Worm (Caenorhabditis elegans) whole organism, L4 larva: ENCODE results near the gene fbxb-96.
"Not testable (repeated sequence)": the region's sequence is repeated elsewhere in the genome, so short reads cannot be mapped to it uniquely, and the experiment has no call there.

ENCODE experiments used
- T20F7.1 ChIP-seq: fragments of 200-800 bp; sonication (Bioruptor generic); optimal IDR thresholded peaks from 2 replicates; lab custom pipeline; 2018; ENCODE audit warnings: mild to moderate bottlenecking, missing genetic modification characterization, missing compliant biosample characterization
- dmd-6 ChIP-seq: fragments of 200-800 bp; sonication (Bioruptor generic); IDR thresholded peaks from 2 replicates; pipeline ENCODE4 v1.3.6; 2022; ENCODE audit warnings: missing genetic modification reagents, missing genetic modification characterization, missing compliant biosample characterization
- egl-27 ChIP-seq: sonication (generic microtip); optimal IDR thresholded peaks from 3 replicates; lab custom pipeline; 2017; ENCODE audit warnings: missing biosample characterization, missing genetic modification reagents, missing genetic modification characterization
- fos-1 ChIP-seq: fragments of 150-350 bp; optimal IDR thresholded peaks from 2 replicates; lab custom pipeline; 2014; ENCODE audit warnings: missing biosample characterization, missing genetic modification characterization

DNA sequence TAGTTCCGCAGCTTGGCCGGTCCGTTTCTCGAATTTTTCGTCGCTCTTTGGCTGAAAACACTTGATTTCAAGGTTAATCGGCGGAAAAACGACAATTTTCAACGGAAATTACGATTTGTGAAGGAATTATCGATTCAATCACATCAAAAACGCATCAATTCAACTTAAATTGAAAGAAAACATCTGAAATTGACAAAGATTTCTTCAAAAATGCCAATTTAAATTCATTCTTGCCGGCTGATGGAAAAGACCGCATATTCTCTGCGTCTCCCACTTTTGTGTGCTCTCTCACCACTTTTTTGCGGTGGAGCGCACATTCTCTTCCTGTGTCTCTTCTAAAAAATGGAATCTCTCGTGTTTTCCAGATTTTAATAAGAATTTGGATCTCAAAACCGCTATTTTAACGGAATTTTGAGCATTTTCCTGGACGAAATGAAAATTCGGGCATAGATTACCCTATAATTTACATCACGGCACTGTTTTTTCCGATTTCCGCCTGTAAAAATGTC is 11.1 kb upstream of the fbxb-96 start, which contains the start of gene C16C4.18:
- not testable (repeated sequence) for TF ChIP-seq dmd-6 (GFP tag; lab: Robert Waterston, UW); egl-27; fos-1 (tag; lab: Kevin White, UChicago); T20F7.1 (GFP tag; lab: Kevin White, UChicago)
